Worm (Caenorhabditis elegans): ENCODE results near the gene C50B6.7.

C50B6.7 gene

ce11 chrV:13299398-13299797 lies 25.4 kb downstream of the C50B6.7 start:
- TF ChIP-seq flt-1 (GFP tag; IDR thresholded peaks at IDR 0.05) (no peak), T22C8.4 (GFP tag; IDR thresholded peaks at IDR 0.05) (no peak), ztf-29 (GFP tag; IDR thresholded peaks at IDR 0.05) (no peak), med-1 (GFP tag; optimal IDR thresholded peaks at IDR 0.05; ENCODE audit: insufficient read depth) (no peak), tab-1 (GFP tag; IDR thresholded peaks at IDR 0.05) (no peak), ref-1 (GFP tag; conservative IDR thresholded peaks at IDR 0.05) (no peak), cog-1 (tag; optimal IDR thresholded peaks at IDR 0.05) (no peak), ztf-23 (GFP tag; IDR thresholded peaks at IDR 0.05) (no peak), klf-2 (GFP tag; conservative IDR thresholded peaks at IDR 0.05) (no peak)

ce11 chrV:13298706-13299105 lies 26.1 kb downstream of the C50B6.7 start:
- TF ChIP-seq flt-1 (GFP tag; IDR thresholded peaks at IDR 0.05) (no peak), ref-1 (GFP tag; conservative IDR thresholded peaks at IDR 0.05) (no peak), tab-1 (GFP tag; IDR thresholded peaks at IDR 0.05) (no peak), klf-2 (GFP tag; conservative IDR thresholded peaks at IDR 0.05) (no peak), ztf-23 (GFP tag; IDR thresholded peaks at IDR 0.05) (no peak), med-1 (GFP tag; optimal IDR thresholded peaks at IDR 0.05; ENCODE audit: insufficient read depth) (no peak), T22C8.4 (GFP tag; IDR thresholded peaks at IDR 0.05) (no peak), ztf-29 (GFP tag; IDR thresholded peaks at IDR 0.05) (no peak), cog-1 (tag; optimal IDR thresholded peaks at IDR 0.05) (no peak)

ce11 chrV:13297220-13297619 lies 27.6 kb downstream of the C50B6.7 start, which contains the start of gene C26E1.1:
TSS of gene C26E1.1 (plus strand) at chrV:13297520.
- TF ChIP-seq flt-1 (GFP tag; IDR thresholded peaks at IDR 0.05), result no peak
- TF ChIP-seq tab-1 (GFP tag; IDR thresholded peaks at IDR 0.05), result no peak
- no peak for TF ChIP-seq cog-1 (tag; optimal IDR thresholded peaks at IDR 0.05)
- TF ChIP-seq klf-2 (GFP tag; conservative IDR thresholded peaks at IDR 0.05), result no peak
- no peak for TF ChIP-seq T22C8.4 (GFP tag; IDR thresholded peaks at IDR 0.05)

- no peak for TF ChIP-seq med-1 (GFP tag; optimal IDR thresholded peaks at IDR 0.05; ENCODE audit: insufficient read depth)
- TF ChIP-seq ref-1 (GFP tag; conservative IDR thresholded peaks at IDR 0.05), result no peak
These were observed 28.9 kb downstream of the C50B6.7 start, which contains the start of gene uig-1 for ce11 chrV:13295859-13296258. TSS of gene uig-1 (minus strand) at chrV:13295978.

- TF ChIP-seq ref-1 (GFP tag; conservative IDR thresholded peaks at IDR 0.05) (no peak), klf-2 (GFP tag; conservative IDR thresholded peaks at IDR 0.05) (no peak), ztf-23 (GFP tag; IDR thresholded peaks at IDR 0.05) (no peak), T22C8.4 (GFP tag; IDR thresholded peaks at IDR 0.05) (no peak), ztf-29 (GFP tag; IDR thresholded peaks at IDR 0.05) (no peak), tab-1 (GFP tag; IDR thresholded peaks at IDR 0.05) (no peak), flt-1 (GFP tag; IDR thresholded peaks at IDR 0.05) (no peak), med-1 (GFP tag; optimal IDR thresholded peaks at IDR 0.05; ENCODE audit: insufficient read depth) (no peak), cog-1 (tag; optimal IDR thresholded peaks at IDR 0.05) (no peak)
These were observed 30.3 kb downstream of the C50B6.7 start for ce11 chrV:13294507-13294906.

ce11 chrV:13288881-13289280 lies 35.9 kb downstream of the C50B6.7 start:
- TF ChIP-seq med-1 (GFP tag; optimal IDR thresholded peaks at IDR 0.05; ENCODE audit: insufficient read depth) (no peak), ztf-29 (GFP tag; IDR thresholded peaks at IDR 0.05) (no peak), tab-1 (GFP tag; IDR thresholded peaks at IDR 0.05) (no peak), T22C8.4 (GFP tag; IDR thresholded peaks at IDR 0.05) (no peak), ref-1 (GFP tag; conservative IDR thresholded peaks at IDR 0.05) (no peak), klf-2 (GFP tag; conservative IDR thresholded peaks at IDR 0.05) (no peak), cog-1 (tag; optimal IDR thresholded peaks at IDR 0.05) (no peak), ztf-23 (GFP tag; IDR thresholded peaks at IDR 0.05) (no peak), flt-1 (GFP tag; IDR thresholded peaks at IDR 0.05) (no peak)

ce11 chrV:13286525-13286924 lies 38.3 kb downstream of the C50B6.7 start:
- TF ChIP-seq cog-1 (tag; optimal IDR thresholded peaks at IDR 0.05) (no peak), flt-1 (GFP tag; IDR thresholded peaks at IDR 0.05) (no peak), ref-1 (GFP tag; conservative IDR thresholded peaks at IDR 0.05) (no peak), tab-1 (GFP tag; IDR thresholded peaks at IDR 0.05) (no peak), ztf-23 (GFP tag; IDR thresholded peaks at IDR 0.05) (no peak), klf-2 (GFP tag; conservative IDR thresholded peaks at IDR 0.05) (no peak), med-1 (GFP tag; optimal IDR thresholded peaks at IDR 0.05; ENCODE audit: insufficient read depth) (no peak), T22C8.4 (GFP tag; IDR thresholded peaks at IDR 0.05) (no peak), ztf-29 (GFP tag; IDR thresholded peaks at IDR 0.05) (no peak)

ce11 chrV:13285284-13285683 lies 39.5 kb downstream of the C50B6.7 start:
- TF ChIP-seq med-1 (GFP tag; optimal IDR thresholded peaks at IDR 0.05; ENCODE audit: insufficient read depth), result no peak
- TF ChIP-seq tab-1 (GFP tag; IDR thresholded peaks at IDR 0.05), result no peak
- no peak for TF ChIP-seq ztf-29 (GFP tag; IDR thresholded peaks at IDR 0.05)
- no peak for TF ChIP-seq cog-1 (tag; optimal IDR thresholded peaks at IDR 0.05)
- no peak for TF ChIP-seq ztf-23 (GFP tag; IDR thresholded peaks at IDR 0.05)
- no peak for TF ChIP-seq klf-2 (GFP tag; conservative IDR thresholded peaks at IDR 0.05)
- no peak for TF ChIP-seq T22C8.4 (GFP tag; IDR thresholded peaks at IDR 0.05)
- no peak for TF ChIP-seq ref-1 (GFP tag; conservative IDR thresholded peaks at IDR 0.05)
- TF ChIP-seq flt-1 (GFP tag; IDR thresholded peaks at IDR 0.05), result no peak

ce11 chrV:13282958-13283357 lies 41.8 kb downstream of the C50B6.7 start:
- TF ChIP-seq med-1 (GFP tag; optimal IDR thresholded peaks at IDR 0.05; ENCODE audit: insufficient read depth), result no peak
- TF ChIP-seq tab-1 (GFP tag; IDR thresholded peaks at IDR 0.05), result no peak
- no peak for TF ChIP-seq ztf-29 (GFP tag; IDR thresholded peaks at IDR 0.05)
- no peak for TF ChIP-seq T22C8.4 (GFP tag; IDR thresholded peaks at IDR 0.05)
- TF ChIP-seq ref-1 (GFP tag; conservative IDR thresholded peaks at IDR 0.05), result no peak
- TF ChIP-seq klf-2 (GFP tag; conservative IDR thresholded peaks at IDR 0.05), result no peak
- TF ChIP-seq flt-1 (GFP tag; IDR thresholded peaks at IDR 0.05), result no peak
- TF ChIP-seq cog-1 (tag; optimal IDR thresholded peaks at IDR 0.05), result no peak

- TF ChIP-seq ref-1 (GFP tag; conservative IDR thresholded peaks at IDR 0.05) (no peak), flt-1 (GFP tag; IDR thresholded peaks at IDR 0.05) (no peak), T22C8.4 (GFP tag; IDR thresholded peaks at IDR 0.05) (no peak), klf-2 (GFP tag; conservative IDR thresholded peaks at IDR 0.05) (no peak), med-1 (GFP tag; optimal IDR thresholded peaks at IDR 0.05; ENCODE audit: insufficient read depth) (no peak), ztf-23 (GFP tag; IDR thresholded peaks at IDR 0.05) (no peak), tab-1 (GFP tag; IDR thresholded peaks at IDR 0.05) (no peak), cog-1 (tag; optimal IDR thresholded peaks at IDR 0.05) (no peak)
These were observed 44.4 kb downstream of the C50B6.7 start for ce11 chrV:13280382-13280781.

Measured in whole organism, midembryonic.